Fruit fly (Drosophila melanogaster): ENCODE results near the gene CG42526.
A peak's percentile ranks its signal among the peaks of the same experiment; 100 is the strongest.

Gene CG42526

dm6 chr3L:9420054-9420818 is 15.0 kb downstream of the CG42526 start (continued):
- TF ChIP-seq Hsf (GFP tag; optimal IDR thresholded peaks at IDR 0.05) (peak; percentile 25), CG4854 (GFP tag; optimal IDR thresholded peaks at IDR 0.05) (no peak), corto (GFP tag; optimal IDR thresholded peaks at IDR 0.05) (peak; percentile 82), Abd-B (GFP tag; optimal IDR thresholded peaks at IDR 0.05) (peak; percentile 4), lov (optimal IDR thresholded peaks at IDR 0.05) (no peak), lov (GFP tag; IDR thresholded peaks at IDR 0.05) (no peak), CG9727 (GFP tag; optimal IDR thresholded peaks at IDR 0.05) (peak; percentile 43), dimm (GFP tag; IDR thresholded peaks at IDR 0.05) (no peak), CG3847 (GFP tag; IDR thresholded peaks at IDR 0.05) (peak; percentile 12; the same call in 1 of the 2 replicates), crc (GFP tag; optimal IDR thresholded peaks at IDR 0.05) (no peak), pan (optimal IDR thresholded peaks at IDR 0.05) (no peak), pan (GFP tag; optimal IDR thresholded peaks at IDR 0.05 in 1 of 2, IDR thresholded peaks at IDR 0.05 in 1 of 2) (peak in 1 of 2 experiments; percentile 63), CG42726 (GFP tag; IDR thresholded peaks at IDR 0.05; ENCODE audit: partially characterized antibody) (no peak), da (GFP tag; optimal IDR thresholded peaks at IDR 0.05) (no peak), insv (GFP tag; optimal IDR thresholded peaks at IDR 0.05) (no peak), grn (GFP tag; optimal IDR thresholded peaks at IDR 0.05) (no peak), bbx (GFP tag; IDR thresholded peaks at IDR 0.05; ENCODE audit: partially characterized antibody) (no peak), CTCF (GFP tag; optimal IDR thresholded peaks at IDR 0.05) (peak; percentile 9), Doc2 (GFP tag; IDR thresholded peaks at IDR 0.05) (no peak), vfl (GFP tag; optimal IDR thresholded peaks at IDR 0.05) (no peak), sug (tag; optimal IDR thresholded peaks at IDR 0.05) (peak; percentile 90), ftz-f1 (GFP tag; optimal IDR thresholded peaks at IDR 0.05) (no peak), CG4328 (GFP tag; optimal IDR thresholded peaks at IDR 0.05) (no peak), CG10274 (GFP tag; optimal IDR thresholded peaks at IDR 0.05) (no peak), Lpt (GFP tag; optimal IDR thresholded peaks at IDR 0.05) (no peak), jing (GFP tag; optimal IDR thresholded peaks at IDR 0.05) (peak; percentile 18), CG16863 (GFP tag; optimal IDR thresholded peaks at IDR 0.05) (peak; percentile 7), cato (GFP tag; optimal IDR thresholded peaks at IDR 0.05; ENCODE audit: borderline replicate concordance) (no peak), zfh1 (GFP tag; IDR thresholded peaks at IDR 0.05) (0 out of 3 replicates have a peak, but pooled peaks have one; percentile 16), fd64A (GFP tag; optimal IDR thresholded peaks at IDR 0.05) (no peak), cad (GFP tag; optimal IDR thresholded peaks at IDR 0.05) (no peak), Scr (GFP tag; IDR thresholded peaks at IDR 0.05; ENCODE audit: partially characterized antibody) (no peak), CG31388 (GFP tag; optimal IDR thresholded peaks at IDR 0.05) (no peak), Taf1 (GFP tag; IDR thresholded peaks at IDR 0.05) (no peak), ap (GFP tag; IDR thresholded peaks at IDR 0.05) (peak; percentile 62), tap (tag; optimal IDR thresholded peaks at IDR 0.05) (peak; percentile 44), yki (optimal IDR thresholded peaks at IDR 0.05) (no peak), usp (GFP tag; optimal IDR thresholded peaks at IDR 0.05) (no peak), fd96Cb (tag; optimal IDR thresholded peaks at IDR 0.05) (peak; percentile 39), Chrac-16 (GFP tag; optimal IDR thresholded peaks at IDR 0.05) (peak; percentile 17), CG3995 (GFP tag; optimal IDR thresholded peaks at IDR 0.05) (no peak), Blimp-1 (GFP tag; optimal IDR thresholded peaks at IDR 0.05) (peak; percentile 49), aop (GFP tag; IDR thresholded peaks at IDR 0.05) (no peak), lmd (GFP tag; IDR thresholded peaks at IDR 0.05) (peak; percentile 41; the same call in 1 of the 2 replicates), en (GFP tag; optimal IDR thresholded peaks at IDR 0.05) (peak; percentile 3), CG15269 (tag; optimal IDR thresholded peaks at IDR 0.05) (peak; percentile 66), CG1647 (GFP tag; optimal IDR thresholded peaks at IDR 0.05) (peak; percentile 22), CG32767 (GFP tag; IDR thresholded peaks at IDR 0.05) (no peak), fu2 (GFP tag; optimal IDR thresholded peaks at IDR 0.05) (no peak), Bgb (GFP tag; IDR thresholded peaks at IDR 0.05; ENCODE audit: partially characterized antibody) (no peak), dm (GFP tag; optimal IDR thresholded peaks at IDR 0.05) (no peak), sr (GFP tag; IDR thresholded peaks at IDR 0.05) (no peak)
